Worm (Caenorhabditis elegans): ENCODE data around the gene F35C5.12.

Gene F35C5.12

ce11 chrII:12953297-12953696, 38.9 kb upstream of the F35C5.12 start:
- TF ChIP-seq nfya-1 (tag; optimal IDR thresholded peaks at IDR 0.05; ENCODE audit: insufficient read depth) = peak; percentile 66
- TF ChIP-seq elt-2 (tag; optimal IDR thresholded peaks at IDR 0.05) = peak; percentile 29
- TF ChIP-seq lin-39 (tag; optimal IDR thresholded peaks at IDR 0.05) = peak; percentile 63
- peak; percentile 61 for TF ChIP-seq pha-4 (tag; optimal IDR thresholded peaks at IDR 0.05)
- TF ChIP-seq snpc-4 (tag; optimal IDR thresholded peaks at IDR 0.05) = peak; percentile 52
- TF ChIP-seq egl-5 (tag; optimal IDR thresholded peaks at IDR 0.05) = peak; percentile 79
- TF ChIP-seq eor-1 (tag; optimal IDR thresholded peaks at IDR 0.05) = no peak
- TF ChIP-seq ceh-28 (tag; optimal IDR thresholded peaks at IDR 0.05) = peak; percentile 35
- no peak for TF ChIP-seq sea-2 (GFP tag; optimal IDR thresholded peaks at IDR 0.05)
- peak; percentile 9 for TF ChIP-seq lin-15B (tag; optimal IDR thresholded peaks at IDR 0.05)

DNA sequence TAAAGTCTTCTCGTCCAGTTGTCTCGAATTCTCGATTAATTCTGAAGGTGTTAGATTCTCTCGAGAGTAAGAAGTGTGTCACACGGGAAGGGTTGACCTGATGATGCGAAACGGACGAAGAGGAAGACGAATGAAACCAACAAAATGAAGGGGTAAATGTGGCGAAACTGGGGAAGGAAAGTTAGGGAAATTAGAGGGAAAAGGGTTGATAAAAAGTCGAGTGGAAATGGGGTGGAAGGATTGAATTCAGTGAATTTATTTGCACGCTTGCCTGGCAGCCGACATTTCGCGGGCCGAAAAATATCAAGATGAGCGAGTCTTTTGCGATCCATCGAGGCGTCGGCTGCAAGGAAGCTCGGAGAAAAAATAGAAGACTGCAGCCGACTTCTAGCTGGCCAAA, 33.8 kb upstream of the F35C5.12 start, which contains the start of gene F58G1.7:
F58G1.7 (minus strand) TSS at position 101 of the 400 bp plus-strand sequence.
- no peak for TF ChIP-seq jun-1 (tag; optimal IDR thresholded peaks at IDR 0.05)
- no peak for TF ChIP-seq pqm-1 (tag; optimal IDR thresholded peaks at IDR 0.05)
- TF ChIP-seq ceh-82 (tag; optimal IDR thresholded peaks at IDR 0.05) = no peak
- TF ChIP-seq sea-2 (GFP tag; optimal IDR thresholded peaks at IDR 0.05) = no peak
- TF ChIP-seq elt-1 (tag; optimal IDR thresholded peaks at IDR 0.05) = no peak
- no peak for TF ChIP-seq snpc-4 (tag; optimal IDR thresholded peaks at IDR 0.05)
- no peak for TF ChIP-seq ceh-28 (tag; optimal IDR thresholded peaks at IDR 0.05)
- TF ChIP-seq nhr-28 (tag; optimal IDR thresholded peaks at IDR 0.05) = no peak
- TF ChIP-seq nfya-1 (tag; optimal IDR thresholded peaks at IDR 0.05; ENCODE audit: insufficient read depth) = no peak
- TF ChIP-seq egl-5 (tag; optimal IDR thresholded peaks at IDR 0.05) = no peak
- no peak for TF ChIP-seq hmg-11 (tag; optimal IDR thresholded peaks at IDR 0.05)
- no peak for TF ChIP-seq ceh-16 (tag; optimal IDR thresholded peaks at IDR 0.05)
- TF ChIP-seq nhr-43 (tag; optimal IDR thresholded peaks at IDR 0.05; ENCODE audit: poor library complexity, severe bottlenecking) = no peak
- no peak for TF ChIP-seq lin-39 (tag; optimal IDR thresholded peaks at IDR 0.05)
- no peak for TF ChIP-seq eor-1 (tag; optimal IDR thresholded peaks at IDR 0.05)
- TF ChIP-seq ceh-9 (tag; optimal IDR thresholded peaks at IDR 0.05) = no peak
- no peak for TF ChIP-seq ZK546.5 (tag; optimal IDR thresholded peaks at IDR 0.05)
- TF ChIP-seq tbx-2 (tag; optimal IDR thresholded peaks at IDR 0.05) = no peak

DNA sequence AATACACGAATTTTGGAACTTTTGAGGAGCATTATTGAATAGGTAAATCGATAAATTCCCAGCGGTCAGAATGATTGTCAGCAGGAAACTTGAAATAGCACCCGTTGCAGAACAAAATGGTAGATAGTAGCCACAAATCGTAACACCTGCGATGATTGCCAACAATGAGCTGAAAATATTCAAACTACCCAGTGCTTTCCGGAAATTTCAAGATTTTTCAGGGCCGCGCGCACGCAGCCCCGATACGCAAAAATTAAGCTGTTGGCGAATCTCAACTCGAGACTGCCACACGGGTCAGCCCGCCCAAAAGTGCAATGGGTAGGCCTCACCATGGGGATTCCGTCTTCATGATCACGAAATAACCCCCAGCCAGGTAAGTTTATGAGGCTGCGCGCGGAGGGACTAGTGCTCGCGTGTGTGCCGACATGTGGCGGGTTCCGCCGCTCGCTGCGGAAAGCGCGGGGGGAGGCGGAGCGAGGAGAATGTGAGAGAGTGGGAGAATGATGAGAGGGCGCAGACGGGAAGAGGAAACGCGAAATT, 30.3 kb upstream of the F35C5.12 start:
- TF ChIP-seq eor-1 (tag; optimal IDR thresholded peaks at IDR 0.05) (no peak), hmg-11 (tag; optimal IDR thresholded peaks at IDR 0.05) (peak; percentile 96), egl-5 (tag; optimal IDR thresholded peaks at IDR 0.05) (peak; percentile 39), ceh-9 (tag; optimal IDR thresholded peaks at IDR 0.05) (no peak), nhr-237 (tag; optimal IDR thresholded peaks at IDR 0.05) (no peak), unc-62 (GFP tag; optimal IDR thresholded peaks at IDR 0.05) (peak; percentile 50), daf-12 (tag; optimal IDR thresholded peaks at IDR 0.05) (peak; percentile 16), lsy-12 (tag; optimal IDR thresholded peaks at IDR 0.05) (peak; percentile 91), jun-1 (tag; optimal IDR thresholded peaks at IDR 0.05) (peak; percentile 95), nhr-11 (tag; optimal IDR thresholded peaks at IDR 0.05) (peak; percentile 21), nhr-67 (tag; optimal IDR thresholded peaks at IDR 0.05) (no peak), nhr-77 (tag; optimal IDR thresholded peaks at IDR 0.05) (peak; percentile 86), unc-39 (tag; optimal IDR thresholded peaks at IDR 0.05) (no peak), ZK546.5 (tag; optimal IDR thresholded peaks at IDR 0.05) (no peak), elt-2 (tag; optimal IDR thresholded peaks at IDR 0.05) (peak; percentile 87), snpc-4 (tag; optimal IDR thresholded peaks at IDR 0.05) (peak; percentile 100), nhr-28 (tag; optimal IDR thresholded peaks at IDR 0.05) (peak; percentile 78), nfya-1 (tag; optimal IDR thresholded peaks at IDR 0.05; ENCODE audit: insufficient read depth) (peak; percentile 88), pqm-1 (tag; optimal IDR thresholded peaks at IDR 0.05) (peak; percentile 88), nhr-23 (tag; optimal IDR thresholded peaks at IDR 0.05) (peak; percentile 88), fkh-10 (GFP tag; optimal IDR thresholded peaks at IDR 0.05) (no peak), mml-1 (tag; optimal IDR thresholded peaks at IDR 0.05) (no peak), egl-27 (tag; optimal IDR thresholded peaks at IDR 0.05) (no peak), mdl-1 (tag; optimal IDR thresholded peaks at IDR 0.05) (peak; percentile 20), skn-1 (tag; optimal IDR thresholded peaks at IDR 0.05) (peak; percentile 75), aly-2 (tag; optimal IDR thresholded peaks at IDR 0.05) (peak; percentile 94), R02D3.7 (tag; optimal IDR thresholded peaks at IDR 0.05) (peak; percentile 81), tbx-2 (tag; optimal IDR thresholded peaks at IDR 0.05) (peak; percentile 94), ztf-11 (tag; optimal IDR thresholded peaks at IDR 0.05) (no peak), elt-3 (tag; optimal IDR thresholded peaks at IDR 0.05) (peak; percentile 45 to 96 (median 85)), sea-2 (GFP tag; optimal IDR thresholded peaks at IDR 0.05) (no peak), ceh-82 (tag; optimal IDR thresholded peaks at IDR 0.05) (peak; percentile 89), nhr-43 (tag; optimal IDR thresholded peaks at IDR 0.05; ENCODE audit: poor library complexity, severe bottlenecking) (peak; percentile 96), zag-1 (tag; optimal IDR thresholded peaks at IDR 0.05) (peak; percentile 52), ama-1 (optimal IDR thresholded peaks at IDR 0.05) (peak; percentile 100), ztf-4 (tag; optimal IDR thresholded peaks at IDR 0.05) (peak; percentile 41), fos-1 (tag; optimal IDR thresholded peaks at IDR 0.05) (peak; percentile 17), ceh-16 (tag; optimal IDR thresholded peaks at IDR 0.05) (peak; percentile 23), fkh-2 (tag; optimal IDR thresholded peaks at IDR 0.05) (peak; percentile 51), nhr-12 (tag; optimal IDR thresholded peaks at IDR 0.05) (no peak), nhr-76 (tag; optimal IDR thresholded peaks at IDR 0.05) (peak; percentile 56), pha-4 (tag; optimal IDR thresholded peaks at IDR 0.05) (peak; percentile 87)
